Worm (Caenorhabditis elegans) whole organism, early embryonic: ENCODE measurements around the gene akt-2.

Experiments used
- B0310.2 ChIP-seq: sonication (generic microtip); optimal IDR thresholded peaks from 2 replicates; lab custom pipeline; 2016; ENCODE audit warnings: mild to moderate bottlenecking, missing genetic modification characterization, missing compliant biosample characterization
- F13C5.2 ChIP-seq: sonication (generic microtip); optimal IDR thresholded peaks from 2 replicates; lab custom pipeline; 2017; ENCODE audit warnings: mild to moderate bottlenecking, missing genetic modification characterization, inconsistent platforms, missing compliant biosample characterization
- aly-1 ChIP-seq: sonication (generic microtip); optimal IDR thresholded peaks from 2 replicates; lab custom pipeline; 2016; ENCODE audit warnings: missing genetic modification characterization, missing compliant biosample characterization
- ama-1 ChIP-seq: fragments of 150-350 bp; optimal IDR thresholded peaks from 2 replicates; lab custom pipeline; 2014
- ceh-13 ChIP-seq: fragments of 200-800 bp; sonication (Bioruptor generic); optimal IDR thresholded peaks from 2 replicates; lab custom pipeline; 2018; ENCODE audit warnings: mild to moderate bottlenecking, missing genetic modification characterization, missing compliant biosample characterization
- ceh-36 ChIP-seq: sonication (generic microtip); optimal IDR thresholded peaks from 2 replicates; lab custom pipeline; 2016; ENCODE audit warnings: missing genetic modification characterization, inconsistent platforms, missing compliant biosample characterization
- ets-7 ChIP-seq: sonication (generic microtip); optimal IDR thresholded peaks from 2 replicates; lab custom pipeline; 2016; ENCODE audit warnings: missing genotype, missing genetic modification characterization, missing compliant biosample characterization
- flt-1 ChIP-seq: fragments of 200-800 bp; sonication (Bioruptor generic); IDR thresholded peaks from 2 replicates; pipeline ENCODE4 v1.3.6; 2022; ENCODE audit warnings: missing genetic modification characterization, missing compliant biosample characterization
- hmbx-1 ChIP-seq: sonication (generic microtip); optimal IDR thresholded peaks from 2 replicates; lab custom pipeline; 2016; ENCODE audit warnings: mild to moderate bottlenecking, missing genetic modification characterization, missing compliant biosample characterization
- hmg-4 ChIP-seq: fragments of 200-800 bp; sonication (Bioruptor generic); optimal IDR thresholded peaks from 2 replicates; lab custom pipeline; 2018; ENCODE audit warnings: mild to moderate bottlenecking, missing genetic modification characterization, missing compliant biosample characterization
- hnd-1 ChIP-seq: sonication (generic microtip); optimal IDR thresholded peaks from 2 replicates; lab custom pipeline; 2016; ENCODE audit warnings: missing genetic modification characterization, missing compliant biosample characterization
- pes-1 ChIP-seq: fragments of 200-800 bp; sonication (Bioruptor generic); IDR thresholded peaks from 2 replicates; pipeline ENCODE4 v1.3.6; 2022; ENCODE audit warnings: missing genetic modification reagents, missing genetic modification characterization, missing compliant biosample characterization
- scrt-1 ChIP-seq: fragments of 200-800 bp; sonication (Bioruptor generic); IDR thresholded peaks from 2 replicates; pipeline ENCODE4 v1.3.6; 2022; ENCODE audit warnings: missing genetic modification characterization, missing compliant biosample characterization
- sea-1 ChIP-seq: fragments of 200-800 bp; sonication (Bioruptor generic); conservative IDR thresholded peaks from 2 replicates; pipeline ENCODE4 v1.3.6; 2022; ENCODE audit warnings: missing genetic modification characterization, missing compliant biosample characterization
- tbx-11 ChIP-seq: fragments of 200-800 bp; sonication (Bioruptor generic); IDR thresholded peaks from 2 replicates; pipeline ENCODE4 v1.3.6; 2022; ENCODE audit warnings: missing genetic modification characterization, missing compliant biosample characterization
- tbx-37 ChIP-seq: fragments of 200-800 bp; sonication (Bioruptor generic); conservative IDR thresholded peaks from 2 replicates; pipeline ENCODE4 v1.3.6; 2022; ENCODE audit warnings: missing genetic modification reagents, missing genetic modification characterization, missing compliant biosample characterization
- tra-4 ChIP-seq: sonication (generic microtip); optimal IDR thresholded peaks from 2 replicates; lab custom pipeline; 2017; ENCODE audit warnings: missing genetic modification characterization, missing compliant biosample characterization

The akt-2 gene

ce11 chrX:14185631-14186030 is 38.1 kb downstream of the akt-2 start:
- no peak for TF ChIP-seq hnd-1 (tag; lab: Kevin White, UChicago)
- TF ChIP-seq ceh-36 (tag; lab: Kevin White, UChicago), result peak; percentile 36

ce11 chrX:14186466-14186865 is 39.0 kb downstream of the akt-2 start, which contains the start of gene ceh-36:
Gene ceh-36, minus strand, starts transcription at chrX:14186566.
- TF ChIP-seq hmbx-1 (no peak), ets-7 (tag; lab: Kevin White, UChicago) (no peak), tbx-37 (no peak), hmg-4 (GFP tag; lab: Kevin White, UChicago) (no peak), tra-4 (tag; lab: Kevin White, UChicago) (no peak), ceh-13 (GFP tag; lab: Kevin White, UChicago) (no peak), pes-1 (GFP tag; lab: Robert Waterston, UW) (no peak), scrt-1 (GFP tag; lab: Robert Waterston, UW) (no peak), ceh-36 (tag; lab: Kevin White, UChicago) (no peak), F13C5.2 (tag; lab: Kevin White, UChicago) (no peak), ama-1 (no peak), flt-1 (no peak), tbx-11 (no peak), sea-1 (no peak), hnd-1 (tag; lab: Kevin White, UChicago) (no peak), B0310.2 (tag; lab: Kevin White, UChicago) (no peak), aly-1 (tag; lab: Kevin White, UChicago) (no peak)

ce11 chrX:14194251-14194650 is 46.8 kb downstream of the akt-2 start:
- TF ChIP-seq hnd-1 (tag; lab: Kevin White, UChicago) (no peak), tra-4 (tag; lab: Kevin White, UChicago) (no peak), sea-1 (no peak), B0310.2 (tag; lab: Kevin White, UChicago) (no peak), aly-1 (tag; lab: Kevin White, UChicago) (no peak), flt-1 (no peak), ets-7 (tag; lab: Kevin White, UChicago) (no peak), tbx-37 (no peak), scrt-1 (GFP tag; lab: Robert Waterston, UW) (no peak), ceh-13 (GFP tag; lab: Kevin White, UChicago) (no peak), hmg-4 (GFP tag; lab: Kevin White, UChicago) (no peak), ama-1 (no peak)
